Worm (Caenorhabditis elegans) whole organism, L4 larva: ENCODE results near the gene F44E7.9.

Experiments used
- F49E8.2 ChIP-seq: sonication (generic microtip); optimal IDR thresholded peaks from 2 replicates; lab custom pipeline; 2016; ENCODE audit warnings: missing compliant biosample characterization, mild to moderate bottlenecking, missing genetic modification characterization, borderline replicate concordance
- R02D3.7 ChIP-seq: fragments of 150-350 bp; sonication (generic microtip); optimal IDR thresholded peaks from 3 replicates; lab custom pipeline; 2014; ENCODE audit warnings: missing biosample characterization, missing genetic modification characterization
- T20F7.1 ChIP-seq: fragments of 200-800 bp; sonication (Bioruptor generic); optimal IDR thresholded peaks from 2 replicates; lab custom pipeline; 2018; ENCODE audit warnings: mild to moderate bottlenecking, missing genetic modification characterization, missing compliant biosample characterization
- T26A8.4 ChIP-seq: fragments of 200-800 bp; sonication (Bioruptor generic); IDR thresholded peaks from 2 replicates; pipeline ENCODE4 v1.3.6; 2022; ENCODE audit warnings: missing genetic modification characterization, missing compliant biosample characterization
- Y48G9A.11 ChIP-seq: fragments of 200-800 bp; sonication (Bioruptor generic); IDR thresholded peaks from 2 replicates; pipeline ENCODE4 v1.3.6; 2022; ENCODE audit warnings: missing genetic modification reagents, missing genetic modification characterization, missing compliant biosample characterization
- ceh-44 ChIP-seq: fragments of 200-800 bp; sonication (Bioruptor generic); IDR thresholded peaks from 2 replicates; pipeline ENCODE4 v1.3.6; 2022; ENCODE audit warnings: missing genetic modification reagents, missing genetic modification characterization, missing compliant biosample characterization
- ceh-62 ChIP-seq: sonication (generic microtip); optimal IDR thresholded peaks from 2 replicates; lab custom pipeline; 2017; ENCODE audit warnings: missing biosample characterization, missing genetic modification characterization
- ces-1 ChIP-seq: fragments of 150-350 bp; sonication (generic microtip); optimal IDR thresholded peaks from 4 replicates; lab custom pipeline; 2014; ENCODE audit warnings: missing biosample characterization, missing genetic modification reagents, missing genetic modification characterization
- daf-8 ChIP-seq: fragments of 200-800 bp; sonication (Bioruptor generic); IDR thresholded peaks from 2 replicates; pipeline ENCODE4 v1.3.6; 2022; ENCODE audit warnings: missing genetic modification characterization, missing compliant biosample characterization
- dve-1 ChIP-seq: sonication (generic microtip); optimal IDR thresholded peaks from 2 replicates; lab custom pipeline; 2017; ENCODE audit warnings: antibody characterized with exemption, mild to moderate bottlenecking, missing genetic modification characterization, missing compliant biosample characterization; ENCODE audit not compliant: insufficient read depth
- fkh-10 ChIP-seq: fragments of 150-350 bp; optimal IDR thresholded peaks from 2 replicates; lab custom pipeline; 2014; ENCODE audit warnings: missing biosample characterization, missing genetic modification reagents, missing genetic modification characterization
- hlh-30 ChIP-seq: sonication (generic microtip); optimal IDR thresholded peaks from 2 replicates; lab custom pipeline; 2017; ENCODE audit warnings: antibody characterized with exemption, mild to moderate bottlenecking, missing genetic modification characterization, missing compliant biosample characterization; ENCODE audit not compliant: insufficient read depth
- lim-7 ChIP-seq: fragments of 200-800 bp; sonication (Bioruptor generic); IDR thresholded peaks from 2 replicates; pipeline ENCODE4 v1.3.6; 2022; ENCODE audit warnings: missing genetic modification characterization, missing compliant biosample characterization
- lin-1 ChIP-seq: fragments of 200-800 bp; sonication (Bioruptor generic); IDR thresholded peaks from 2 replicates; pipeline ENCODE4 v1.3.6; 2022; ENCODE audit warnings: missing genetic modification reagents, missing genetic modification characterization, missing compliant biosample characterization
- lin-15B ChIP-seq: fragments of 150-350 bp; sonication (generic microtip); optimal IDR thresholded peaks from 3 replicates; lab custom pipeline; 2014; ENCODE audit warnings: missing biosample characterization, missing genetic modification characterization
- lin-39 ChIP-seq: fragments of 150-350 bp; optimal IDR thresholded peaks from 2 replicates; lab custom pipeline; 2014; ENCODE audit warnings: missing biosample characterization, missing genetic modification reagents, missing genetic modification characterization
- lir-3 ChIP-seq: sonication (generic microtip); optimal IDR thresholded peaks from 2 replicates; lab custom pipeline; 2016; ENCODE audit warnings: mild to moderate bottlenecking, missing genetic modification characterization, missing compliant biosample characterization
- madf-5 ChIP-seq, 2 experiments: fragments of 200-800 bp; sonication (Bioruptor generic); IDR thresholded peaks; 2 replicates each; pipeline ENCODE4 v1.3.6; 2022; ENCODE audit warnings: missing compliant biosample characterization in 2 of 2, missing genetic modification characterization in 2 of 2
- mdl-1 ChIP-seq, 2 experiments: fragments of 150-350 bp in 1 of 2; sonication (generic microtip) in 1 of 2; optimal IDR thresholded peaks; 2 replicates each; lab custom pipeline; 2014 to 2017; ENCODE audit warnings: missing biosample characterization in 2 of 2, missing genetic modification characterization in 2 of 2
- mes-2 ChIP-seq: sonication (generic microtip); optimal IDR thresholded peaks from 2 replicates; lab custom pipeline; 2016; ENCODE audit warnings: missing genotype, mild to moderate bottlenecking, missing genetic modification characterization, missing compliant biosample characterization; ENCODE audit not compliant: poor library complexity, severe bottlenecking
- nhr-111 ChIP-seq: fragments of 200-800 bp; sonication (Bioruptor generic); optimal IDR thresholded peaks from 2 replicates; lab custom pipeline; 2018; ENCODE audit warnings: mild to moderate bottlenecking, missing genetic modification characterization, missing compliant biosample characterization
- nhr-28 ChIP-seq: fragments of 150-350 bp; optimal IDR thresholded peaks from 2 replicates; lab custom pipeline; 2014; ENCODE audit warnings: missing biosample characterization, missing genetic modification characterization
- nhr-76 ChIP-seq: fragments of 150-350 bp; optimal IDR thresholded peaks from 2 replicates; lab custom pipeline; 2014; ENCODE audit warnings: missing biosample characterization, missing genetic modification characterization
- pha-4 ChIP-seq, 2 experiments: fragments of 150-350 bp in 1 of 2; fragments of 200-800 bp in 1 of 2; sonication (Bioruptor generic) in 1 of 2; IDR thresholded peaks in 1 of 2; optimal IDR thresholded peaks in 1 of 2; 2 replicates each; pipeline versions ENCODE4 v1.3.6 to Lab custom; 2014 to 2022; ENCODE audit warnings: missing genetic modification characterization in 2 of 2, missing genetic modification reagents in 2 of 2, missing biosample characterization in 1 of 2, missing compliant biosample characterization in 1 of 2
- pqm-1 ChIP-seq: sonication (generic microtip); optimal IDR thresholded peaks from 2 replicates; lab custom pipeline; 2017; ENCODE audit warnings: missing biosample characterization, missing genetic modification characterization
- set-16 ChIP-seq: fragments of 200-800 bp; sonication (Bioruptor generic); IDR thresholded peaks from 2 replicates; pipeline ENCODE4 v1.3.6; 2022; ENCODE audit warnings: missing genetic modification reagents, missing genetic modification characterization, missing compliant biosample characterization
- unc-39 ChIP-seq: sonication (generic microtip); optimal IDR thresholded peaks from 2 replicates; lab custom pipeline; 2017; ENCODE audit warnings: missing biosample characterization, missing genetic modification characterization
- unc-62 ChIP-seq, 3 experiments: fragments of 150-350 bp in 1 of 3; sonication (generic microtip); optimal IDR thresholded peaks in 2 of 3; peaks in 1 of 3; 1 replicate in 1 of 3; 2 replicates in 2 of 3; lab custom pipeline; 2014 to 2017; ENCODE audit warnings: missing biosample characterization in 3 of 3, missing genetic modification characterization in 3 of 3, missing genetic modification reagents in 3 of 3, missing genotype in 1 of 3
- ztf-7 ChIP-seq: fragments of 150-350 bp; optimal IDR thresholded peaks from 2 replicates; lab custom pipeline; 2014; ENCODE audit warnings: missing biosample characterization, missing genetic modification characterization

Gene F44E7.9

ce11 chrV:5790497-5791280 is at the start of gene F44E7.9, which contains the start of gene nhr-142 (continued):
- TF ChIP-seq ceh-62 (tag; lab: Kevin White, UChicago) (no peak), R02D3.7 (tag; lab: Kevin White, UChicago) (no peak), T20F7.1 (GFP tag; lab: Kevin White, UChicago) (peak; percentile 83), madf-5 (GFP tag; IDR thresholded peaks at IDR 0.05; lab: Robert Waterston, UW) (no peak), mdl-1 (tag; optimal IDR thresholded peaks at IDR 0.05; lab: Kevin White, UChicago) (peak in 1 of 2 experiments; percentile 32), set-16 (GFP tag; lab: Robert Waterston, UW) (no peak), lir-3 (tag; lab: Kevin White, UChicago) (peak; percentile 2)

ce11 chrV:5741237-5741636 is 49.8 kb upstream of the F44E7.9 start:
- no peak for TF ChIP-seq lin-15B (tag; lab: Kevin White, UChicago)

DNA sequence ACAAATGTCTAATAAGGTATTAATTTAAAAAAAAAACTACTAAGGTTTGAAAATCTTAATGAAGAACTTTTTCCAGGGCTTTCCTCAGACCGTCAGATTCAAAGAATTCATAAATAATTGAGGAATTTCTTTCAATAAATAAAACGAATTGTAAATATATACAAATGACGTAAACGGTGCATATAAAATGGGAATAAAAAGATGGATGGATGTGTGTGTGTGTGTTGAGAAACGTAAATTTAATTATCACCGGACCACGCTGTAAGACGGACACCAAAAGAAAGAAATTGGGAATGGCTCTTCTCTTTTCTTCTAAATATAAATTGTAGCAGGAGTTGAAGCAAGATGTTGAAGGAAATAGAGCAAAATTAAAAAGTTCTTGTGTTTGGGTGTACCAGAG is 44.8 kb upstream of the F44E7.9 start:
- peak in 1 of 2 experiments; percentile 33 for TF ChIP-seq unc-62 (GFP tag; optimal IDR thresholded peaks at IDR 0.05 in 1 of 2; lab: Kevin White, UChicago)
- TF ChIP-seq unc-62 (tag; optimal IDR thresholded peaks at IDR 0.05; lab: Kevin White, UChicago), result no peak
- TF ChIP-seq ztf-7 (tag; lab: Kevin White, UChicago), result no peak

DNA sequence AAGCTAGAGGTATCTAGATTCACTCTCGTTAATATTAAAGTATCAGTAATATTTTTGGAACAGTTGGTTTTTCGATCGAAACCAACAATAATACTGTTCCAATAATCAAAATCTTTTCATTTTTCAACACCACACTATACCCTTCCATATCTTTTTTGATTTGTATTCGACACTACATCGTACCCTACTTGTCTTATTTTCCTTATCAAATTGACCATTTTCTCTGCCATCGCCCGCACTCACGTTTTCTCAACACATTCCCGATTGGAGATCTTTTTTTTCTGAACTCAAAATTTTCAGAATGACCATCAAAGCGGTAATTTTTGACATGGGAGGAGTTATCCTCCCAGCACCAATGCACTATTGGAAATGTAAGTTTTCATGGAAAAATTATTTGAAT is 43.5 kb upstream of the F44E7.9 start, which contains the start of gene acds-10:
Gene acds-10, plus strand, starts transcription at position 301 of the 400 bp plus-strand sequence.
- TF ChIP-seq nhr-28, result peak; percentile 44
- TF ChIP-seq pqm-1 (tag; lab: Kevin White, UChicago), result peak; percentile 6
- TF ChIP-seq fkh-10, result no peak
- no peak for TF ChIP-seq dve-1 (tag; lab: Kevin White, UChicago)
- TF ChIP-seq T20F7.1 (GFP tag; lab: Kevin White, UChicago), result no peak
- TF ChIP-seq F49E8.2 (tag; lab: Kevin White, UChicago), result no peak

ce11 chrV:5753432-5753831 is 37.6 kb upstream of the F44E7.9 start, which contains the start of gene pgph-1:
TSS of gene pgph-1 (minus strand) at chrV:5753532.
- no peak for TF ChIP-seq daf-8 (GFP tag; lab: Robert Waterston, UW)
- no peak for TF ChIP-seq lin-39 (tag; lab: Kevin White, UChicago)
- no peak for TF ChIP-seq pha-4 (GFP tag; IDR thresholded peaks at IDR 0.05; lab: Robert Waterston, UW)
- no peak for TF ChIP-seq pha-4 (tag; optimal IDR thresholded peaks at IDR 0.05; lab: Kevin White, UChicago)
- TF ChIP-seq lim-7, result no peak
- TF ChIP-seq T26A8.4 (GFP tag; lab: Robert Waterston, UW), result no peak
- TF ChIP-seq, all 104 proteins: peak for 0

DNA sequence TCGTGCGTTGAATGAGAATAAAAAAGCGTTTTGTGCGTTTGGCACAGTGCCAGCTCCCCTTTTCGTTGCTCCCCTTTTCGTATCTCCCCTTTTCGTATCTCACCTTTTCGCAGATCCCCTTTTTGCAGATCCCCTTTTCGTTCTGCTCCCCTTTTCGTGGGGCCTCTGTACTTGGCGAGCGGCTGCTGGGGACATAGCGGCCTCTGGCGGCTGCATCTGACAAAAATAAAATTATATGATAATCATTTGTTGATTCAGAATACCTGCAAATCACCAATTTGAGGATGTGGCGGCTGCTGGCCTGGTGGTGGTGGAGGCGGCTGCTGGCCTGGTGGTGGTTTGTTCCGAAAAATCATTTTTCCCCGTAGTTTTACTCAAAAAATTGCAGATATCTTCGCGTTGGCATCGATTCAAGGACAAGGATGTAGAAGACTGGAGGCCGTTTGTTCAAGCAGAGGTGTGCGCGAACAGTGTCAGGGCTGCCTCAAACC is 35.8 kb upstream of the F44E7.9 start, which contains the start of gene K09H11.11:
Gene K09H11.11, minus strand, starts transcription at position 51 of the 491 bp plus-strand sequence.
- TF ChIP-seq ceh-44 (GFP tag; lab: Robert Waterston, UW), result peak; percentile 2; the same call in 1 of the 2 replicates
- TF ChIP-seq set-16 (GFP tag; lab: Robert Waterston, UW), result peak; percentile 83

ce11 chrV:5756193-5756592 is 34.8 kb upstream of the F44E7.9 start, which contains the start of gene C53A3.3:
TSS of gene C53A3.3 (plus strand) at chrV:5756493.
- TF ChIP-seq fkh-10, result no peak
- no peak for TF ChIP-seq nhr-76 (tag; lab: Kevin White, UChicago)
- TF ChIP-seq mes-2 (tag; lab: Kevin White, UChicago), result no peak
- TF ChIP-seq Y48G9A.11 (GFP tag; lab: Robert Waterston, UW), result no peak
- no peak for TF ChIP-seq ces-1 (GFP tag; lab: Kevin White, UChicago)
- TF ChIP-seq nhr-111 (GFP tag; lab: Kevin White, UChicago), result no peak
- TF ChIP-seq unc-39, result no peak
- TF ChIP-seq hlh-30 (tag; lab: Kevin White, UChicago), result no peak
- TF ChIP-seq lin-1, result no peak
- TF ChIP-seq, all 104 proteins: peak for 0
